Worm (Caenorhabditis elegans): Measurements from ENCODE around the gene nspc-17.

ce11 chrX:14477338-14477737 lies 47.6 kb downstream of the nspc-17 start:
- TF ChIP-seq W03F9.2 (tag; optimal IDR thresholded peaks at IDR 0.05) (no peak), him-1 (tag; optimal IDR thresholded peaks at IDR 0.05) (no peak), dao-5 (tag; optimal IDR thresholded peaks at IDR 0.05) (no peak)

All from whole organism, L4/young adult.